Worm (Caenorhabditis elegans): Measurements from ENCODE around the gene fib-1.

fib-1 gene

DNA sequence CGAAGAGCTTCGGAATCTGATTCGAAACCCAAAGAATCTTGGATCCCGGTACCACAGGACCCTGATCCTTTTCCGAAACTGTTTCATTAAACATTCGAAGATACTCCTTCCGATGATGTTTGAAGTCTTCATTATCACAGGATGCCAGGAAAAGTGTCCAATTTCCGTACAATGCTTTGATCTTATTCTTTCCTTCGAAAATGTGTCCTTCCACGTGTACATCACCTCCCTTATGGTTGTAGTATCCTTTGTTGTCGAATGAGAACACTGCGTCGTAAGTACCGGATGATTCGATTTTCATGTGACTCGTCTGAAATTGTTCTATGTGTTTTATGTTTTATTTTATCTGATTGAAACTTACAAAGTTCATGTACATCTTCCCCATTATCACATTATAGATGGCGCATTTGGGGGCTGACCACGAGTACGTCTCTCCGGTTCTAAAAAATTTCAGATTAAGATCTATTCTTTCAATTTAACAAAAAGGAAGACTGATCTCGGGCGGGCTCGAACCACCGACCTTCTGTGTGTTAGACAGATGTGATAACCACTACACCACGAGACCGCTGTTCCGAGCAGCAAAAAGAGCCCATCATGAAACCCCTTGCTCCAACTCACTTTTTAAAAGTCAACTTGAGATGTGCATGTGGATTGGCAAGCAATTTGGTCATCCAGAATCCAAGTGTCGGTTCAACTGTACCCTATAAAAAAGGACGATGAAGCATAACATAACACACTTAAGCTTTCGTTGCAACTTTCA is 10.7 kb upstream of the fib-1 start (continued):
- TF ChIP-seq skn-1 (tag; optimal IDR thresholded peaks at IDR 0.05) (no peak), dmd-9 (GFP tag; IDR thresholded peaks at IDR 0.05) (no peak), gei-8 (GFP tag; optimal IDR thresholded peaks at IDR 0.05) (peak; percentile 46), ceh-62 (tag; optimal IDR thresholded peaks at IDR 0.05) (no peak), nhr-11 (tag; optimal IDR thresholded peaks at IDR 0.05) (no peak), pha-4 (GFP tag; IDR thresholded peaks at IDR 0.05) (0 out of 2 replicates have a peak, but pooled peaks have one; percentile 33), pha-4 (tag; optimal IDR thresholded peaks at IDR 0.05) (no peak), hlh-11 (tag; optimal IDR thresholded peaks at IDR 0.05) (peak; percentile 16), R02D3.7 (tag; optimal IDR thresholded peaks at IDR 0.05) (no peak), lin-15B (tag; optimal IDR thresholded peaks at IDR 0.05) (no peak), daf-12 (tag; optimal IDR thresholded peaks at IDR 0.05) (no peak), lim-7 (GFP tag; IDR thresholded peaks at IDR 0.05) (0 out of 2 replicates have a peak, but pooled peaks have one; percentile 15), dmd-8 (GFP tag; IDR thresholded peaks at IDR 0.05) (peak; percentile 41; the same call in 1 of the 2 replicates), spr-1 (tag; optimal IDR thresholded peaks at IDR 0.05) (peak; percentile 21)

DNA sequence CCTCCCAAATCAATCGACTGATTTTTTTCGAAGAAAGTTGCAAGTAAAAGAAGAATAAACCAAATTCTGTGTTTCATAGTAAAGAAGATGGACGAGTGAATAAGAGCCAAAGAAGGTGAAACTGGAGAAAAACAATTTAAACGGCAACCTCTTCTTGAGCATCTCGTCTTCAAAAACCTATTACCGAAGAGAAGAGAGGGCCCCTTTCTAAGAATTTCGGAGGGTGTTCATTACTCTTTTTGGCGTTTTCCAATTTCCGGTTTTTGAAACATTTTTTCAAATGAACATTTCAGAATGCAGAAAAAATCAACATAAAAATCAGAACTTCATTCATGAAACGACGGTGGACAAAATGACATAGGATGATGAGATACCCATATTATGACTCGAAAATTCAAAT is 9.5 kb upstream of the fib-1 start, which contains the start of gene nmr-2:
TSS of gene nmr-2 (minus strand) at position 101 of the 400 bp plus-strand sequence.
- TF ChIP-seq ama-1 (optimal IDR thresholded peaks at IDR 0.05) (peak; percentile 42), ZK546.5 (tag; optimal IDR thresholded peaks at IDR 0.05) (no peak)

DNA sequence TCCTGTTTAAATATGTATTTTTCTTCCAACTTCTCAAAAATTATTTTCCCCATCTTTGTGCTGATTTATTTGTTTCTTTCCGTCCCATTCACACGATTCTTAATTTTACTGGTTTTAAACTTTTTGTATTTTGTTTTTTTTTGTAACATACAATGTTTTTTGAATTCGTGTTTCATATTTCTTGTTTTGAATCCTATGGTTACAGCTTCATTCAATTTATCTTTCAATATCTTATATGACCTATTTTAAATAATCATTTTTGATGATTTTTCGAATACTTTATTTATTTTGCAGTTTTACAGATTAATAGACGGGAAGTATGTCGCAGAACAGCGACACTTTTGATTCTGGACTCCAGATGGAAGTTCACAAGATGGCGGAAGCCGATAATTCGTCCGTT is 2.8 kb upstream of the fib-1 start, which contains the start of gene hrde-2:
TSS of gene hrde-2 (plus strand) at position 301 of the 400 bp plus-strand sequence.
- no peak for TF ChIP-seq dmd-8 (GFP tag; IDR thresholded peaks at IDR 0.05)
- TF ChIP-seq pqm-1 (tag; optimal IDR thresholded peaks at IDR 0.05), result no peak
- no peak for TF ChIP-seq skn-1 (tag; optimal IDR thresholded peaks at IDR 0.05)
- no peak for TF ChIP-seq T20F7.1 (GFP tag; optimal IDR thresholded peaks at IDR 0.05)
- no peak for TF ChIP-seq gei-8 (GFP tag; optimal IDR thresholded peaks at IDR 0.05)
- no peak for TF ChIP-seq D1046.2 (GFP tag; IDR thresholded peaks at IDR 0.05)
- TF ChIP-seq aha-1 (tag), result no peak
- no peak for TF ChIP-seq spr-3 (GFP tag; optimal IDR thresholded peaks at IDR 0.05)
- TF ChIP-seq madf-5 (GFP tag; IDR thresholded peaks at IDR 0.05), result no peak
- TF ChIP-seq egl-43 (GFP tag; IDR thresholded peaks at IDR 0.05), result no peak
- TF ChIP-seq mxl-3 (GFP tag; optimal IDR thresholded peaks at IDR 0.05), result no peak
- TF ChIP-seq nhr-102 (tag; optimal IDR thresholded peaks at IDR 0.05), result no peak

DNA sequence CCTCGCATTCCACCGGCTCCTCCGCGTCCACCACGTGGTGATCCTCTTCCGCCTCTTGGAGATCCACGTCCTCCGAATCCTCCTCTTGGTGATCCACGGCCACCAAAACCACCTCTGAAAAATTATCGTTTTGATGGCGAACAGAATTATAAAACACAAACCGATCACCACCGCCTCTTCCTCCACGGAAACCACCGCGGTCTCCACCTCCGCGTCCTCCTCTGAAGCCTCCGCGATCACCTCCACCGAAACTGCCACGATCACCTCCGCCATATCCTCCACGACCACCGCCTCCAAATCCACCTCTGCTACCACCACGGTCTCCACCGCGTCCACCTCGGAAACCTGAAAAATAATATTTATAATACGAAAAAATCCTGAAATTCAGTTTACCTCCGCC is 487 bp downstream of the fib-1 start:
- TF ChIP-seq tra-1 (GFP tag; IDR thresholded peaks at IDR 0.05) (no peak), saeg-2 (GFP tag; IDR thresholded peaks at IDR 0.05) (no peak), set-16 (GFP tag; IDR thresholded peaks at IDR 0.05) (peak; percentile 90), aha-1 (tag) (peak; percentile 99), lin-38 (GFP tag; IDR thresholded peaks at IDR 0.05) (no peak), lsy-2 (tag; optimal IDR thresholded peaks at IDR 0.05) (no peak), nhr-77 (tag; optimal IDR thresholded peaks at IDR 0.05) (no peak), nhr-25 (tag; optimal IDR thresholded peaks at IDR 0.05; ENCODE audit: borderline replicate concordance, insufficient read depth) (no peak)

DNA sequence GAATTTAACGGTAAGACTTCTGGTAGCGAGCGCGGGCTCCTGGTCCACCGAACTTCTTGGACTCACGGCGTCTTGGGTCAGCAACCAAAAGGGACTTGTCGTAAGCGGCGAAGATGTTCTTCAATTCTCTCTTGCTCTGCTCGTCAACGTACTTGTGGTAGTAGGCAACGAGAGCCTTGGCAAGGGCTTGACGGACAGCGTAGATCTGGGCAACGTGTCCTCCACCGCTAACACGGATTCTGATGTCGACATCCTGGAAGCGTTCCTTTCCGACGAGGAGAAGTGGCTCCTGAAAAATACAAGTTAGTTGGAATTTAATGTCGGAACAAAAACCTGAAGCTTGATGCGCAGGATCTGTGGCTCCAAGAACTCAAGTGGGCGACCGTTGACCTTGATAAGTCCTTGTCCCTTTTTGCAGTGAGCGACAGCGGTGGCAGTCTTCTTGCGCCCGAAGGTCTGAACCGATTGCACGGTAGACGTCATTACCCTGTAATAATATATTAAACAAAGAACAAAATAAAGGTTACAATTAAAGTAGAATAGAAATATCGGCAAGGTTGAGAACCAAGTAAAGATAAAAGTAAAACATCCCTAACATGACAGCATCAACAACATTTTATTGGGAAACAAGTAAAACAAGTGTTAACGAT is 1.8 kb downstream of the fib-1 start, which contains the start of gene rps-16:
TSS of gene rps-16 (minus strand) at position 487 of the 650 bp plus-strand sequence.
- TF ChIP-seq mxl-3 (GFP tag; optimal IDR thresholded peaks at IDR 0.05) (no peak), daf-16 (GFP tag; optimal IDR thresholded peaks at IDR 0.05) (peak in 1 of 2 experiments; percentile 21), daf-16 (tag; optimal IDR thresholded peaks at IDR 0.05) (no peak), pha-4 (GFP tag; IDR thresholded peaks at IDR 0.05) (peak; percentile 64; the same call in 1 of the 2 replicates), pha-4 (tag; optimal IDR thresholded peaks at IDR 0.05) (no peak), snpc-1.2 (GFP tag; IDR thresholded peaks at IDR 0.05) (peak; percentile 10; the same call in 1 of the 2 replicates), ceh-44 (GFP tag; IDR thresholded peaks at IDR 0.05) (no peak), lsy-2 (tag; optimal IDR thresholded peaks at IDR 0.05) (no peak), set-16 (GFP tag; IDR thresholded peaks at IDR 0.05) (peak; percentile 40; the same call in 1 of the 2 replicates), mes-2 (tag; optimal IDR thresholded peaks at IDR 0.05; ENCODE audit: poor library complexity, severe bottlenecking) (peak; percentile 22), lin-13 (GFP tag; optimal IDR thresholded peaks at IDR 0.05) (peak; percentile 38), aly-2 (tag; optimal IDR thresholded peaks at IDR 0.05) (peak; percentile 17), lin-38 (GFP tag; IDR thresholded peaks at IDR 0.05) (peak; percentile 82), mxl-2 (GFP tag; conservative IDR thresholded peaks at IDR 0.05) (no peak), F49E8.2 (tag; optimal IDR thresholded peaks at IDR 0.05; ENCODE audit: borderline replicate concordance) (peak; percentile 68), Y48G9A.11 (GFP tag; IDR thresholded peaks at IDR 0.05) (peak; percentile 58), nhr-102 (tag; optimal IDR thresholded peaks at IDR 0.05) (peak; percentile 1)
